Fruit fly (Drosophila melanogaster): Measurements from ENCODE around the gene Rab6.
A peak's percentile ranks its signal among the peaks of the same experiment; 100 is the strongest.

The Rab6 gene

dm6 chr2L:12108779-12109564 lies at the start of gene Rab6, which contains the start of gene Phae1:
TSS of gene Rab6 (minus strand) at chr2L:12109116.
TSS of gene Phae1 (plus strand) at chr2L:12109417.
- TF ChIP-seq CG8301 (tag; optimal IDR thresholded peaks at IDR 0.05): no peak
- no peak for TF ChIP-seq CG14655 (GFP tag; optimal IDR thresholded peaks at IDR 0.05)
- peak; percentile 90 for TF ChIP-seq EcR (GFP tag; optimal IDR thresholded peaks at IDR 0.05)
- TF ChIP-seq CG32121 (GFP tag; IDR thresholded peaks at IDR 0.05): no peak
- TF ChIP-seq D1 (tag; optimal IDR thresholded peaks at IDR 0.05): no peak
- TF ChIP-seq CG4496 (GFP tag; IDR thresholded peaks at IDR 0.05): no peak
- no peak for TF ChIP-seq Pif1A (GFP tag; optimal IDR thresholded peaks at IDR 0.05)
- peak; percentile 2 for TF ChIP-seq CG8159 (tag; optimal IDR thresholded peaks at IDR 0.05)
- no peak for TF ChIP-seq fd96Ca (GFP tag; IDR thresholded peaks at IDR 0.05)

- TF ChIP-seq CG12605 (GFP tag; IDR thresholded peaks at IDR 0.05): peak; percentile 72
- TF ChIP-seq fd96Ca (GFP tag; IDR thresholded peaks at IDR 0.05): no peak
These were observed 33.5 kb upstream of the Rab6 start, which contains the start of gene CG31760 for dm6 chr2L:12142439-12142838. TSS of gene CG31760 (plus strand) at chr2L:12142780.

DNA sequence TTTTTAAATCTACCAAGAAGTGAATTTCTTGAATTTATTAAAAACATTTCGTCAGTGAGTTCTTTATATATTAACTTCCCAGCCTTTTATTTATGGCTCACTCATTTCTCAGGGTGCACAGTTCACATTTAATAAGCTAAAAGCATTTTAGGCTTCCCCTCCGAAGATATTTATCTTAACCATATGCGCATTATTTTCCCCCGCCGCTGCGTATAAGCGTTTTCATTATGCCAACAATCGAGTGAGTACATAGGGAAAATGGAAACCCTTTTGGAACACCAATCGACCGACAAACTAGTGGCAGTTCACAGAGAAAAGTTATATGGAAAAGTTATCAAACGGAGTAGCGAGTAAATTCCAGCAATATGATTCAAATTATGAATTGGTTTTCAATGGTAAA lies 28.8 kb upstream of the Rab6 start, which contains the start of gene Gr33a:
Gr33a (plus strand) TSS at position 301 of the 400 bp plus-strand sequence.
- TF ChIP-seq Ets98B (GFP tag; IDR thresholded peaks at IDR 0.05): no peak
- no peak for TF ChIP-seq fd96Ca (GFP tag; IDR thresholded peaks at IDR 0.05)
- TF ChIP-seq EcR (GFP tag; optimal IDR thresholded peaks at IDR 0.05): no peak
- TF ChIP-seq rn (GFP tag; IDR thresholded peaks at IDR 0.05): no peak
- TF ChIP-seq CG9948 (tag; optimal IDR thresholded peaks at IDR 0.05): no peak
- TF ChIP-seq Snoo (tag; optimal IDR thresholded peaks at IDR 0.05): no peak
- TF ChIP-seq CG32121 (GFP tag; IDR thresholded peaks at IDR 0.05): no peak
- TF ChIP-seq CG14655 (GFP tag; optimal IDR thresholded peaks at IDR 0.05): no peak
- no peak for TF ChIP-seq CG34367 (tag; optimal IDR thresholded peaks at IDR 0.05)
- no peak for TF ChIP-seq CG8301 (tag; optimal IDR thresholded peaks at IDR 0.05)
- TF ChIP-seq CG15710 (tag; optimal IDR thresholded peaks at IDR 0.05): no peak
- TF ChIP-seq CG4496 (GFP tag; IDR thresholded peaks at IDR 0.05): no peak
- TF ChIP-seq CG10348 (GFP tag; IDR thresholded peaks at IDR 0.05): no peak
- TF ChIP-seq Pif1B (GFP tag; optimal IDR thresholded peaks at IDR 0.05): no peak
- no peak for TF ChIP-seq CG17806 (tag; optimal IDR thresholded peaks at IDR 0.05)
- TF ChIP-seq CG13204 (GFP tag; optimal IDR thresholded peaks at IDR 0.05): no peak

DNA sequence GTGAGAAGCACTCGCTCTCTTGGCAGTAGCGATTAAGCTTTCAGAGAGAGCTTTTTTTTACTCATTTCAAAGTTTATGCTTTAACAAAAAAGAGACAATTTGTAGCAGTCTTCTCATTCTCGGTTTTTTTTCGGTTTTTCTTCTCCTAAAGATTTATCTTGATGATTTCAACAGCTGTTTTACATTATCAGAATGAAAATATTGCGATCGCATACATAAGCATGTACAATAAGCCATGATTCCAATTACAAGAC lies 25.1 kb upstream of the Rab6 start:
- TF ChIP-seq Pif1A (GFP tag; optimal IDR thresholded peaks at IDR 0.05): no peak
- TF ChIP-seq CG8159 (tag; optimal IDR thresholded peaks at IDR 0.05): no peak
- no peak for TF ChIP-seq CG14655 (GFP tag; optimal IDR thresholded peaks at IDR 0.05)
- no peak for TF ChIP-seq fd96Ca (GFP tag; IDR thresholded peaks at IDR 0.05)
- no peak for TF ChIP-seq CG4496 (GFP tag; IDR thresholded peaks at IDR 0.05)
- no peak for TF ChIP-seq CG13204 (GFP tag; optimal IDR thresholded peaks at IDR 0.05)

- TF ChIP-seq CG4496 (GFP tag; IDR thresholded peaks at IDR 0.05): peak; percentile 39; the same call in 1 of the 3 replicates
- TF ChIP-seq CG14655 (GFP tag; optimal IDR thresholded peaks at IDR 0.05): peak; percentile 29
- TF ChIP-seq Pif1B (GFP tag; optimal IDR thresholded peaks at IDR 0.05): no peak
These were observed 24.6 kb upstream of the Rab6 start, which contains the start of gene rho-6 for dm6 chr2L:12133275-12134124. TSS of gene rho-6 (minus strand) at chr2L:12133411.

DNA sequence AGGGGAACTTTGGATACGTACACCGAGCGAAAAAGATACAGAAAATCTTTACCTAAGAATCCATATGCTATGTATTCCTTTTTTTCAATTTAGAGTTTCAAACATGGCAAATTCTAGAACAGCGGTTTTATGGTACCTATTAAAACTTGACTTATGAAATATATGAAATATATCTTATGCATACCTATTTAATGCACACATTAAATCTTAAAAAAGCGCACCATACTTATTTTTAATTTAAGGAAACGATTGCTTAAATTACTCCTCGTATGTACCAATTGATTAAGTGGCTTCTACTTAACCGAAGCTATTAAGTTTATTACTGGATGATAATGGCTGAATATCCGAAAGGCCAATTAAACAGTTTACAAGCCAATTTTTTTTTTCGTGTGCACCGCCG lies 11.1 kb upstream of the Rab6 start:
- TF ChIP-seq CG10348 (GFP tag; IDR thresholded peaks at IDR 0.05) (no peak), CG14655 (GFP tag; optimal IDR thresholded peaks at IDR 0.05) (peak; percentile 69), CG34367 (tag; optimal IDR thresholded peaks at IDR 0.05) (no peak), CG15710 (tag; optimal IDR thresholded peaks at IDR 0.05) (no peak), Pif1A (GFP tag; optimal IDR thresholded peaks at IDR 0.05) (no peak), gl (tag; optimal IDR thresholded peaks at IDR 0.05) (no peak), CG32121 (GFP tag; IDR thresholded peaks at IDR 0.05) (no peak), EcR (GFP tag; optimal IDR thresholded peaks at IDR 0.05) (no peak), CG8159 (tag; optimal IDR thresholded peaks at IDR 0.05) (peak; percentile 37), Pif1B (GFP tag; optimal IDR thresholded peaks at IDR 0.05) (no peak), D1 (tag; optimal IDR thresholded peaks at IDR 0.05) (no peak), CG4496 (GFP tag; IDR thresholded peaks at IDR 0.05) (no peak), rn (GFP tag; IDR thresholded peaks at IDR 0.05) (no peak), CG13204 (GFP tag; optimal IDR thresholded peaks at IDR 0.05) (no peak), CG9948 (tag; optimal IDR thresholded peaks at IDR 0.05) (peak; percentile 24), Ets98B (GFP tag; IDR thresholded peaks at IDR 0.05) (no peak), CG12605 (GFP tag; IDR thresholded peaks at IDR 0.05) (no peak), CG8301 (tag; optimal IDR thresholded peaks at IDR 0.05) (peak; percentile 36), Snoo (tag; optimal IDR thresholded peaks at IDR 0.05) (no peak), CG17806 (tag; optimal IDR thresholded peaks at IDR 0.05) (no peak), fd96Ca (GFP tag; IDR thresholded peaks at IDR 0.05) (no peak)
